Fruit fly (Drosophila melanogaster) whole organism, pupa: ENCODE data around the gene CG9338.

Experiments used
- CG10348 ChIP-seq: fragments of 200-800 bp; sonication (Bioruptor generic); IDR thresholded peaks from 2 replicates; pipeline ENCODE4 v1.3.6; 2022; ENCODE audit warnings: missing biosample characterization, missing genetic modification characterization
- CG12605 ChIP-seq: fragments of 200-800 bp; sonication (Bioruptor generic); IDR thresholded peaks from 2 replicates; pipeline ENCODE4 v1.3.6; 2022; ENCODE audit warnings: missing biosample characterization, missing genetic modification characterization
- CG14655 ChIP-seq: fragments of 200-800 bp; sonication (Bioruptor generic); optimal IDR thresholded peaks from 3 replicates; lab custom pipeline; 2017; ENCODE audit warnings: mild to moderate bottlenecking, missing biosample characterization, missing genetic modification reagents, missing genetic modification characterization
- CG15710 ChIP-seq: fragments of 200-800 bp; sonication (Bioruptor generic); optimal IDR thresholded peaks from 2 replicates; lab custom pipeline; 2018; ENCODE audit warnings: missing biosample characterization, mild to moderate bottlenecking, missing genetic modification characterization, moderate library complexity
- CG17806 ChIP-seq: fragments of 200-800 bp; sonication (Bioruptor generic); optimal IDR thresholded peaks from 2 replicates; lab custom pipeline; 2018; ENCODE audit warnings: missing biosample characterization, mild to moderate bottlenecking, missing genetic modification characterization, moderate library complexity
- CG32121 ChIP-seq: fragments of 200-800 bp; sonication (Bioruptor generic); IDR thresholded peaks from 2 replicates; pipeline ENCODE4 v1.3.6; 2022; ENCODE audit warnings: missing biosample characterization, missing genetic modification characterization
- CG34367 ChIP-seq: fragments of 200-800 bp; sonication (Bioruptor generic); optimal IDR thresholded peaks from 2 replicates; lab custom pipeline; 2018; ENCODE audit warnings: missing biosample characterization, mild to moderate bottlenecking, missing genetic modification characterization
- CG8301 ChIP-seq: fragments of 200-800 bp; sonication (Bioruptor generic); optimal IDR thresholded peaks from 2 replicates; lab custom pipeline; 2018; ENCODE audit warnings: missing biosample characterization, mild to moderate bottlenecking, missing genetic modification characterization
- CG9948 ChIP-seq: fragments of 200-800 bp; sonication (Bioruptor generic); optimal IDR thresholded peaks from 2 replicates; lab custom pipeline; 2018; ENCODE audit warnings: missing biosample characterization, mild to moderate bottlenecking, missing genetic modification characterization, moderate library complexity
- Pif1B ChIP-seq: fragments of 200-800 bp; sonication (Bioruptor generic); optimal IDR thresholded peaks from 3 replicates; lab custom pipeline; 2016; ENCODE audit warnings: missing biosample characterization, missing genetic modification characterization
- Snoo ChIP-seq: fragments of 200-800 bp; sonication (Bioruptor generic); optimal IDR thresholded peaks from 3 replicates; lab custom pipeline; 2017; ENCODE audit warnings: missing biosample characterization, mild to moderate bottlenecking, missing genetic modification characterization, inconsistent platforms
- fd96Ca ChIP-seq: fragments of 200-800 bp; sonication (Bioruptor generic); IDR thresholded peaks from 3 replicates; pipeline ENCODE4 v1.3.6; 2022; ENCODE audit warnings: missing biosample characterization, missing genetic modification characterization

DNA sequence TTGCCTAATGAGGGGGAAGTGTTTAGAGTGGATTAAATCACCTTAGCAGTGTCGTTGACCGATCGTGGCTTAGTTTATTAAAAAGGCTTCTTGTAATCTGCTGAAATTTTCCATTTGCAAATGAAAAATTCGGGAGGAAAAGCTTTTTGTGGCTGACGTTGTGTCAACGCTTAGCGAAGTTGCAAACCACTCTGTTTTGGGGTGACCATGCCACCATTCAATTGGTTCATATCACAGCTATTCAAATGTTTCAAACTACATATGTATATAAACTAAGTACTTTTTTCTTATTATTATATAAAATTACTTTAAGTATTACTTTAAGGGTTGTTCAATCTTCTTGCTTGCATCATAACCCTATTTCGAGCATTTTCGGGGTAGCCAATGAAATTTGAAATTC is 13.4 kb upstream of the CG9338 start:
- no peak for TF ChIP-seq CG14655 (GFP tag; lab: Kevin White, UChicago)
- no peak for TF ChIP-seq CG15710 (tag; lab: Kevin White, UChicago)
- TF ChIP-seq CG9948 = no peak
- TF ChIP-seq Pif1B (GFP tag; lab: Kevin White, UChicago) = no peak
- TF ChIP-seq CG12605 = no peak
- no peak for TF ChIP-seq fd96Ca
- TF ChIP-seq CG10348 (GFP tag; lab: Robert Waterston, UW) = no peak
- no peak for TF ChIP-seq CG32121 (GFP tag; lab: Robert Waterston, UW)
- TF ChIP-seq CG17806 (tag; lab: Kevin White, UChicago) = no peak
- TF ChIP-seq CG8301 = no peak
- no peak for TF ChIP-seq CG34367 (tag; lab: Kevin White, UChicago)
- no peak for TF ChIP-seq Snoo (tag; lab: Kevin White, UChicago)
